Fruit fly (Drosophila melanogaster): ENCODE results near the gene RpS10b.

Gene RpS10b

dm6 chrX:19579648-19580301 lies 18.1 kb upstream of the RpS10b start, which contains the start of gene Tao (continued):
- TF ChIP-seq tx (GFP tag; optimal IDR thresholded peaks at IDR 0.05) (no peak), CG15269 (tag; optimal IDR thresholded peaks at IDR 0.05) (no peak), CG16863 (GFP tag; optimal IDR thresholded peaks at IDR 0.05) (no peak), CoRest (tag; optimal IDR thresholded peaks at IDR 0.05) (peak; percentile 15), CG2889 (GFP tag; IDR thresholded peaks at IDR 0.05) (no peak), peb (GFP tag; IDR thresholded peaks at IDR 0.05) (no peak), gro (GFP tag; optimal IDR thresholded peaks at IDR 0.05) (no peak), MBD-R2 (GFP tag; IDR thresholded peaks at IDR 0.05) (peak; percentile 17; the same call in 1 of the 2 replicates), Hmx (GFP tag; optimal IDR thresholded peaks at IDR 0.05) (no peak), HHEX (GFP tag; optimal IDR thresholded peaks at IDR 0.05) (no peak), CG8089 (GFP tag; optimal IDR thresholded peaks at IDR 0.05) (no peak), CG14667 (GFP tag; IDR thresholded peaks at IDR 0.05) (no peak), trem (tag; optimal IDR thresholded peaks at IDR 0.05) (peak; percentile 12), ap (GFP tag; IDR thresholded peaks at IDR 0.05) (no peak), sc (optimal IDR thresholded peaks at IDR 0.05) (no peak), sc (GFP tag; optimal IDR thresholded peaks at IDR 0.05) (no peak), CG13775 (GFP tag; optimal IDR thresholded peaks at IDR 0.05) (peak; percentile 17), CG1024 (GFP tag; IDR thresholded peaks at IDR 0.05) (no peak), Sry-δ (GFP tag; optimal IDR thresholded peaks at IDR 0.05) (peak; percentile 80), CG6854 (GFP tag; optimal IDR thresholded peaks at IDR 0.05) (no peak), gt (GFP tag; IDR thresholded peaks at IDR 0.05) (no peak), CG2120 (GFP tag; optimal IDR thresholded peaks at IDR 0.05) (peak; percentile 11), CG14014 (GFP tag; IDR thresholded peaks at IDR 0.05) (no peak), NC2β (GFP tag; optimal IDR thresholded peaks at IDR 0.05) (no peak), CG11696 (GFP tag; IDR thresholded peaks at IDR 0.05) (no peak), Sox102F (GFP tag; optimal IDR thresholded peaks at IDR 0.05) (no peak), CG6765 (GFP tag; optimal IDR thresholded peaks at IDR 0.05) (no peak), Scr (GFP tag; IDR thresholded peaks at IDR 0.05; ENCODE audit: partially characterized antibody) (peak; percentile 91), cwo (GFP tag; optimal IDR thresholded peaks at IDR 0.05) (no peak), CG5245 (GFP tag; optimal IDR thresholded peaks at IDR 0.05) (no peak), CG4820 (GFP tag; optimal IDR thresholded peaks at IDR 0.05) (no peak), Fer2 (tag; optimal IDR thresholded peaks at IDR 0.05) (no peak), CG9932 (GFP tag; IDR thresholded peaks at IDR 0.05) (no peak), CG4404 (GFP tag; IDR thresholded peaks at IDR 0.05) (no peak), gsb (GFP tag; IDR thresholded peaks at IDR 0.05) (no peak), CG17568 (GFP tag; optimal IDR thresholded peaks at IDR 0.05) (no peak), CG31441 (GFP tag; IDR thresholded peaks at IDR 0.05) (no peak; the same call in 1 of the 2 replicates), CG18262 (tag; optimal IDR thresholded peaks at IDR 0.05) (no peak), lab (GFP tag; optimal IDR thresholded peaks at IDR 0.05) (no peak), dimm (GFP tag; IDR thresholded peaks at IDR 0.05) (no peak), D19A (tag; optimal IDR thresholded peaks at IDR 0.05) (no peak), so (GFP tag; IDR thresholded peaks at IDR 0.05) (no peak), Sin3A (optimal IDR thresholded peaks at IDR 0.05) (peak; percentile 70), zen (tag; optimal IDR thresholded peaks at IDR 0.05) (no peak), CG10366 (GFP tag; IDR thresholded peaks at IDR 0.05) (no peak), CG15011 (GFP tag; optimal IDR thresholded peaks at IDR 0.05) (no peak), ci (GFP tag; IDR thresholded peaks at IDR 0.05) (no peak), CG11560 (tag; IDR thresholded peaks at IDR 0.05) (no peak), tup (GFP tag; optimal IDR thresholded peaks at IDR 0.05) (no peak), CG1529 (GFP tag; optimal IDR thresholded peaks at IDR 0.05) (no peak), CG5180 (GFP tag; optimal IDR thresholded peaks at IDR 0.05) (no peak), CG6813 (GFP tag; optimal IDR thresholded peaks at IDR 0.05) (no peak)

All from whole organism, embryonic.